Fruit fly (Drosophila melanogaster) whole organism, adult: ENCODE results near the gene Ubr1.

Experiments used
- CG7045 ChIP-seq: fragments of 200-800 bp; sonication (Bioruptor generic); optimal IDR thresholded peaks from 2 replicates; lab custom pipeline; 2017; ENCODE audit warnings: missing biosample characterization, mild to moderate bottlenecking, missing genetic modification characterization
- Hr96 ChIP-seq: fragments of 200-800 bp; sonication (Bioruptor generic); optimal IDR thresholded peaks from 2 replicates; lab custom pipeline; 2016; ENCODE audit warnings: missing biosample characterization, missing genetic modification characterization
- Mnt ChIP-seq: fragments of 200-800 bp; sonication (Bioruptor generic); optimal IDR thresholded peaks from 2 replicates; lab custom pipeline; 2016; ENCODE audit warnings: missing biosample characterization, mild to moderate bottlenecking, missing genetic modification characterization
- kay ChIP-seq: fragments of 200-800 bp; sonication (Bioruptor generic); peaks from one replicate; lab custom pipeline; 2016; ENCODE audit warnings: missing biosample characterization, missing genetic modification characterization, borderline replicate concordance
- ovo ChIP-seq: fragments of 200-800 bp; sonication (Bioruptor generic); optimal IDR thresholded peaks from 2 replicates; lab custom pipeline; 2016; ENCODE audit warnings: missing biosample characterization, missing genetic modification characterization
- toe ChIP-seq: fragments of 200-800 bp; sonication (Bioruptor generic); optimal IDR thresholded peaks from 2 replicates; lab custom pipeline; 2016; ENCODE audit warnings: missing biosample characterization, missing genetic modification characterization

- TF ChIP-seq ovo (GFP tag; lab: Kevin White, UChicago) (no peak), Hr96 (GFP tag; lab: Kevin White, UChicago) (no peak), toe (no peak), kay (no peak), CG7045 (GFP tag; lab: Kevin White, UChicago) (no peak), Mnt (no peak)
Measured at dm6 chrX:16943515-16943850, 25.0 kb downstream of the Ubr1 start.
